Worm (Caenorhabditis elegans): ENCODE data around the gene noa-1.

The noa-1 gene

DNA sequence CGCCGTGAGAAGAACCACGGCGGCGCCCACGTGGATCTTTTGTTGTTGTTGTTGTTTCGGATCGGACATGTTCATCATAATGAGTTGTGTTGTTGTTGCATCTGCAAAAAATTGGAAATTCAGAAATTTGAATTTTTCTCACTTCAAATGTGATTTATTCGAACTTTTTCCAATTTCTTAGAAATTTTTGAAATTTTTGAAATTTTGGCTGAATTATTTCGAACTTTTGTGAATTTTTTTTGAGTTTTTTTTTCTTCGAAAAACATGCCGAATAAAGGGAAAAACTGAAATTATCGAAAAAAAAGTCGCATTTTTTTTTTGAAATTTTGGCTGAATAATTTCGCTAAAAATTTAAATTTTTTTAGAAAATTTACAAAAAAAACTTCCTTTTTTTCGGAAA is 9.7 kb downstream of the noa-1 start, which contains the start of gene snx-14:
TSS of gene snx-14 (minus strand) at position 101 of the 400 bp plus-strand sequence.
- TF ChIP-seq ztf-29 (GFP tag; IDR thresholded peaks at IDR 0.05), result no peak
- no peak for TF ChIP-seq ref-1 (GFP tag; conservative IDR thresholded peaks at IDR 0.05)
- TF ChIP-seq tab-1 (GFP tag; IDR thresholded peaks at IDR 0.05), result no peak
- TF ChIP-seq klf-2 (GFP tag; conservative IDR thresholded peaks at IDR 0.05), result no peak
- no peak for TF ChIP-seq T22C8.4 (GFP tag; IDR thresholded peaks at IDR 0.05)
- no peak for TF ChIP-seq ztf-23 (GFP tag; IDR thresholded peaks at IDR 0.05)
- TF ChIP-seq flt-1 (GFP tag; IDR thresholded peaks at IDR 0.05), result no peak

DNA sequence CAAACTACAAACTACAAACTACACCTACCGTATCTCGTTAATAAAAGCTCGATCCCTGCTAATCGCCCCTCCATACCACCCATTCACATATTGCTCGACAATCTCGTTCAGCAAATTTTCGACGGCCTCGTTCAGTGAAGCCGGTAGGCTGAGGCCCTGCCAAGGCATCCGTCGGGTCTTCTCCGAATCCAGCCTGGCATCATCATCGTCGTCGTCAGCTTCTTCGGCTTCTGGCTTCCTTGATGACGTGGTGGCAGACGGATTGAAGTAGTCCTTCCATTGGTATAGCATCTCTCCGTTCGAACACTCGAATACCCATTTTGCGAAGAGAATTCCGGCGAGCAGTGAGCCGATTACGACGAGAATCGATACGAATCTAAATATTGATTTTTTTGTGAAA is 10.2 kb downstream of the noa-1 start:
- TF ChIP-seq med-1 (GFP tag; optimal IDR thresholded peaks at IDR 0.05; ENCODE audit: insufficient read depth) (no peak), T22C8.4 (GFP tag; IDR thresholded peaks at IDR 0.05) (no peak), ztf-29 (GFP tag; IDR thresholded peaks at IDR 0.05) (no peak), ztf-23 (GFP tag; IDR thresholded peaks at IDR 0.05) (no peak), tab-1 (GFP tag; IDR thresholded peaks at IDR 0.05) (no peak), flt-1 (GFP tag; IDR thresholded peaks at IDR 0.05) (no peak), cog-1 (tag; optimal IDR thresholded peaks at IDR 0.05) (no peak), ref-1 (GFP tag; conservative IDR thresholded peaks at IDR 0.05) (no peak)

DNA sequence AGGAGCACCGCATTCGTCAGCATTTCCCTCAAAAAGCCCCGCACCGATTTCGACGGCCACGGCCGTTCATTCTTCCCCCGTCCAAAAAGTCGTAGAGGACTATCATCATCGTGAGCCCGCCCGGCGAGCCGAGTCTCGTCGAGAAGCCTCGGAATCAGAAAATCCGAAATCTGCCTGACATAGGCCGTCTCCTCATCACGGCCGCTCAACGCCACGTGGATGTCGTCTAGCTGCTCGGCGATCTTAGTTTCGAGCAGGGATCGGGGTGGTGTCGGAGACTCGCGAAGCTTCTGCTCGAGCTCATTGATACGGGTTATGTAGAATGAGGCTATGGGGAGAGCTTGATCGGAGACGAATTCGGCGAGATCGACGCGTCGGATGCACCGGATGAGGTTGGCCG is 11.7 kb downstream of the noa-1 start:
- TF ChIP-seq cog-1 (tag; optimal IDR thresholded peaks at IDR 0.05), result no peak
- no peak for TF ChIP-seq ztf-29 (GFP tag; IDR thresholded peaks at IDR 0.05)
- no peak for TF ChIP-seq T22C8.4 (GFP tag; IDR thresholded peaks at IDR 0.05)
- no peak for TF ChIP-seq med-1 (GFP tag; optimal IDR thresholded peaks at IDR 0.05; ENCODE audit: insufficient read depth)
- TF ChIP-seq tab-1 (GFP tag; IDR thresholded peaks at IDR 0.05), result no peak
- TF ChIP-seq flt-1 (GFP tag; IDR thresholded peaks at IDR 0.05), result no peak
- TF ChIP-seq ztf-23 (GFP tag; IDR thresholded peaks at IDR 0.05), result no peak

DNA sequence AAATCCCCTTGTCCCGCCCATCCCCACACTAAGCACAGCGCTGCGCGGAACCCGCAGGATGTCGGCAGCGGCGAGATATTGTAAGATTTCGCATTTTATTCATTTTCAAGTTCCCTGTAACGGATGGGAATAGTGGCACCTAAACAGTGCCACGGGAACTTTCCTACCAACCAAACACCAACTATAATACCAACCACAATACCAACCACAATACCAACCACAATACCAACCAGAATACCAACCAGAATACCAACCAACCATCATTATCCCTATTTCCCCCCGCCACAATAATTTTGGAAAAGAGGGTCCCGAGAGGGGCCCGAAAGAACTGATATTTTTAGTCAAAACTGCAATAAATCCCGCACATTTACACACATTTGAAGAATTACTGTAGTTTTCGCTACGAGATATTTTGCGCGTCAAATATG is 18.9 kb downstream of the noa-1 start:
- TF ChIP-seq cog-1 (tag; optimal IDR thresholded peaks at IDR 0.05) (no peak), T22C8.4 (GFP tag; IDR thresholded peaks at IDR 0.05) (no peak), med-1 (GFP tag; optimal IDR thresholded peaks at IDR 0.05; ENCODE audit: insufficient read depth) (no peak), ztf-29 (GFP tag; IDR thresholded peaks at IDR 0.05) (no peak), klf-2 (GFP tag; conservative IDR thresholded peaks at IDR 0.05) (no peak)

DNA sequence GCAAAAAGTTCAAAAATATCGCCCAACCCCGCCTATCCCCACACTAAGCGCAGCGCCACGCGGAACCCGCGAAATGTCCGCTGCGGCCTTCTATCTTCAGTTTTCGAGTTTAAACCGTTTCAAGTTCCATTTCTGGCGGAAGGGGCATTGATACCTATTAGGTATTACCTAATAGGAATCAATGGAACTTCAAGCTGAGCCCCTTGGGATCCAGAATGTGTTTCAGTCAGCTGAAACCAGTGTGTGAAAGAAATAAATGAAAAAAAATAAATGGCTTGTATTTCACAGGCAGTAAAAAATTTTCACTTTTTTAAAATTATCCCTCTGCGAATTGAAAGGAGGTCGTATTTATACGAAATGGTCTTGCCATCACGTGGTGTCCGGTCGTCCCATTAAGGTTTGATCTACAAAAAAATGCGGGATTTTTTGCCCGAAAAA is 19.7 kb downstream of the noa-1 start:
- no peak for TF ChIP-seq T22C8.4 (GFP tag; IDR thresholded peaks at IDR 0.05)
- no peak for TF ChIP-seq ztf-23 (GFP tag; IDR thresholded peaks at IDR 0.05)

DNA sequence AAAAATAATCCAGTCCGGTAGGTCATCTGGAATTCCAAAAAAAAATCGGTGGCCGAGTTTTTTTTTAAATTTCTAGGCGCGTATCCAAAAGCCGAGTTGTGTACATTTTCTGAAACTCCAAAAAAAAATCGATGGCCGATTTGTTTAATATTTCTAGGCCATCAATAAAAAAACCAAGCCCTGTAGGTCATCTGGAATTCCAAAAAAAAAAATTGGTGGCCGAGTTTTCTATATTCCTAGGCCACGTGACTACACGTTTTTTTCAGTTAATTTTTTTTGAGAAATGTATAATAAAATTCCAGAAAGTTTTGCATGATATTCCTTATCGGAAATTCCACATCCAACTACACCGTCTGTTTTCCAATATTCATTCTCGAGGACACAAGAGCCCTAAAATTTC is 23.3 kb downstream of the noa-1 start, which contains the start of gene sre-45:
TSS of gene sre-45 (plus strand) at position 301 of the 400 bp plus-strand sequence.
- TF ChIP-seq med-1 (GFP tag; optimal IDR thresholded peaks at IDR 0.05; ENCODE audit: insufficient read depth) (no peak), ref-1 (GFP tag; conservative IDR thresholded peaks at IDR 0.05) (no peak), T22C8.4 (GFP tag; IDR thresholded peaks at IDR 0.05) (no peak), tab-1 (GFP tag; IDR thresholded peaks at IDR 0.05) (no peak), flt-1 (GFP tag; IDR thresholded peaks at IDR 0.05) (no peak), ztf-23 (GFP tag; IDR thresholded peaks at IDR 0.05) (no peak)

DNA sequence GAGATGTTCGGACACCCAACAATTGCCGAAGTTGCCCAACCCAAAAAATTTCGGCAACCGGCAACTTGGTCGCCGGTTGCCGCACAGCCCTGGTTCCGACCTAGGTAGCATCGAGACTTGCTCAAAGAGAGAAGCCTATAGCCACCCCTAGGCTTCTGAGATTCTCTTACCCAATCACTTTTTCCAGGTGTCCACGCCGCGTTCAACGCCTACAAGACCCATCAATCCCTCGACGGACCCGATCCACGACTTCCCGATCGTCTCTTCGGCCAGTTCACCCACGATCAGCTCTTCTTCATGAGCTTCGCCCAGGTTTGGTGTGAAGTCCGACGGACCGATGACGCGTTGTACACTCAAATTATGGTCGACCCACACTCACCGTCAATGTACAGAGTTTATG is 25.0 kb downstream of the noa-1 start:
- TF ChIP-seq med-1 (GFP tag; optimal IDR thresholded peaks at IDR 0.05; ENCODE audit: insufficient read depth) (no peak), ztf-29 (GFP tag; IDR thresholded peaks at IDR 0.05) (no peak), klf-2 (GFP tag; conservative IDR thresholded peaks at IDR 0.05) (no peak), ztf-23 (GFP tag; IDR thresholded peaks at IDR 0.05) (no peak), cog-1 (tag; optimal IDR thresholded peaks at IDR 0.05) (no peak)

DNA sequence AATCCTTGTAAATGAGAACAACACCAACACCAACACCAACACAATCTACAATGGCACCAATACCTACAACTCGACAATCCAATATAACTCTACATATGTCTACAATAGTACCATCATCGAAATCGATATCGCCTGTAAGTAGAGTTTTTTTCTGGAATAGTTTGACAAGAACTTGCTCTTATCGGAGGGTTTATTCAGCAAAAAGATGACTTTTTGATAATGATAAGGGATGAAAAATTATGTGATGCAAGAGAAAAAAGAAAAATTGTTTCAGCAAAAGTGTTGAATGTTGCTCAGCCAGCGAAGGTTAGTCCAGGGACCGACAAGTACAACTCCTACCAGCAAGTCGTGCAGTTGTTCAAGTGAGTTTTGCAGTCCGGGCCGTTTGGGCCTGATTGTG is 32.2 kb downstream of the noa-1 start:
- TF ChIP-seq cog-1 (tag; optimal IDR thresholded peaks at IDR 0.05) (no peak), med-1 (GFP tag; optimal IDR thresholded peaks at IDR 0.05; ENCODE audit: insufficient read depth) (no peak), ref-1 (GFP tag; conservative IDR thresholded peaks at IDR 0.05) (no peak), flt-1 (GFP tag; IDR thresholded peaks at IDR 0.05) (no peak), ztf-29 (GFP tag; IDR thresholded peaks at IDR 0.05) (no peak), tab-1 (GFP tag; IDR thresholded peaks at IDR 0.05) (no peak), klf-2 (GFP tag; conservative IDR thresholded peaks at IDR 0.05) (no peak), T22C8.4 (GFP tag; IDR thresholded peaks at IDR 0.05) (no peak), ztf-23 (GFP tag; IDR thresholded peaks at IDR 0.05) (no peak)

DNA sequence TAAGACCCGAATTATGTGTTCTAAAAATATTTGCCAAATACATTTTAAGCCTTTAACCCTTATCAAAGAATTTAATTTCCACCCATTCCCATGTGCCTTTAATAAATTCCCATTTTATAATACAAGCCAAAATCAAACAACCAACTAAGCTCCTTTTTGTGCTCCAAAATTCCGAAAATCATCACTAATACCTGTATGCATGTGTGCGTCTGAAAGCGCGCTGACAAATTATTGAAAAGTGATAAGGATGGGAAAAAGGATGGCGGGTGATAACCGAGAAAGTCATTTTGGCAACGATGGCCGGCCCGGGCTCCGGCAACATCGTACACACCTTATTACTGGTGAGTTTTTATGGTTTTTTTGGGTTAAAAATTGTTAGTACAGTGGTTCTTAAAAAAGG is 33.3 kb downstream of the noa-1 start, which contains the start of gene nep-17:
TSS of gene nep-17 (plus strand) at position 285 of the 400 bp plus-strand sequence.
- TF ChIP-seq ztf-29 (GFP tag; IDR thresholded peaks at IDR 0.05) (no peak), klf-2 (GFP tag; conservative IDR thresholded peaks at IDR 0.05) (no peak), cog-1 (tag; optimal IDR thresholded peaks at IDR 0.05) (no peak), ref-1 (GFP tag; conservative IDR thresholded peaks at IDR 0.05) (no peak), tab-1 (GFP tag; IDR thresholded peaks at IDR 0.05) (no peak), med-1 (GFP tag; optimal IDR thresholded peaks at IDR 0.05; ENCODE audit: insufficient read depth) (no peak), flt-1 (GFP tag; IDR thresholded peaks at IDR 0.05) (no peak), ztf-23 (GFP tag; IDR thresholded peaks at IDR 0.05) (no peak), T22C8.4 (GFP tag; IDR thresholded peaks at IDR 0.05) (no peak)

DNA sequence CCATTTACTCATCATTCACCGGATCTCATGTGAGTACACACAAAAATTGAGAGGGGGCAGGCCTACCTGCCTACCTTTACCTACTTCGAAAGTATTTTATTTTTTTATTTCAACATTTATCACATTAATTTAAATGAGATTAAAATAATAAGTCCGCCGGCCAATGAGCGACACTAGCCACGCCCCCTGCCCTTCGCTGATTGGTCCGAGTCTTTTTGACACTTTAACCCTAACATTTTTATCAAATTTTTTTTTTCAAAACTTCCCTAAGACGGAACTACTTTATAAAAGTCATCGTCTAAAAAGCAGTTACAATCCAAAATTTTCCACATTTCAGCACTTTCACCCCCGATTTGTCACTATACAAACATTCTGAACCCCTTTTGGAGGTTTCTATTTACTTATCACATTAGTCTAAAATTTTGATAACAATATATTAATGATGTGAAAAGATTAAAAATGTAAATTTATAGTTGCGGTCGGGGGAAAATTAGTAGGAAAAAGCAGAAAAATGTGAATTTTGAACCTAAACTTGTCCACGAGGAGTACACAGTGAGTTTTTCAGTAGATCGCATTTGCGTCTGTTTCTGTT is 34.8 kb downstream of the noa-1 start:
- no peak for TF ChIP-seq T22C8.4 (GFP tag; IDR thresholded peaks at IDR 0.05)
- TF ChIP-seq cog-1 (tag; optimal IDR thresholded peaks at IDR 0.05), result no peak
- TF ChIP-seq ztf-29 (GFP tag; IDR thresholded peaks at IDR 0.05), result no peak
- no peak for TF ChIP-seq ztf-23 (GFP tag; IDR thresholded peaks at IDR 0.05)
- TF ChIP-seq klf-2 (GFP tag; conservative IDR thresholded peaks at IDR 0.05), result no peak
- no peak for TF ChIP-seq ref-1 (GFP tag; conservative IDR thresholded peaks at IDR 0.05)
- TF ChIP-seq med-1 (GFP tag; optimal IDR thresholded peaks at IDR 0.05; ENCODE audit: insufficient read depth), result no peak
- no peak for TF ChIP-seq tab-1 (GFP tag; IDR thresholded peaks at IDR 0.05)
- no peak for TF ChIP-seq flt-1 (GFP tag; IDR thresholded peaks at IDR 0.05)
